Worm (Caenorhabditis elegans) whole organism, late embryonic: ENCODE results near the gene R160.6.

Source experiments
- F13H6.1 ChIP-seq: sonication (generic microtip); optimal IDR thresholded peaks from 2 replicates; lab custom pipeline; 2016; ENCODE audit warnings: missing genetic modification characterization, missing compliant biosample characterization
- K02D7.2 ChIP-seq: sonication (generic microtip); optimal IDR thresholded peaks from 2 replicates; lab custom pipeline; 2017; ENCODE audit warnings: mild to moderate bottlenecking, missing genetic modification characterization, missing compliant biosample characterization
- lin-11 ChIP-seq: fragments of 200-800 bp; sonication (Bioruptor generic); optimal IDR thresholded peaks from 2 replicates; lab custom pipeline; 2018; ENCODE audit warnings: mild to moderate bottlenecking, missing genetic modification characterization, missing compliant biosample characterization
- nhr-11 ChIP-seq: fragments of 150-350 bp; optimal IDR thresholded peaks from 2 replicates; lab custom pipeline; 2014; ENCODE audit warnings: missing biosample characterization, missing genetic modification characterization
- ttx-3 ChIP-seq: sonication (generic microtip); optimal IDR thresholded peaks from 2 replicates; lab custom pipeline; 2016; ENCODE audit warnings: missing genetic modification reagents, missing genetic modification characterization, missing compliant biosample characterization

ce11 chrX:4367414-4367813 lies 5.6 kb downstream of the R160.6 start, which contains the start of gene R160.10:
- no peak for TF ChIP-seq K02D7.2 (tag; lab: Kevin White, UChicago)
- no peak for TF ChIP-seq ttx-3 (tag; lab: Kevin White, UChicago)
- no peak for TF ChIP-seq nhr-11 (tag; lab: Kevin White, UChicago)
- TF ChIP-seq F13H6.1 (tag; lab: Kevin White, UChicago), result no peak
- TF ChIP-seq lin-11, result no peak
